Worm (Caenorhabditis elegans) whole organism, L4 larva: Measurements from ENCODE around the gene F44G4.7.

Source experiments
- F37D6.2 ChIP-seq: sonication (generic microtip); optimal IDR thresholded peaks from 2 replicates; lab custom pipeline; 2016; ENCODE audit warnings: mild to moderate bottlenecking, missing genetic modification characterization, missing compliant biosample characterization
- ama-1 ChIP-seq: fragments of 150-350 bp; optimal IDR thresholded peaks from 2 replicates; lab custom pipeline; 2014; ENCODE audit warnings: inconsistent platforms, mixed read lengths
- egl-27 ChIP-seq: sonication (generic microtip); optimal IDR thresholded peaks from 3 replicates; lab custom pipeline; 2017; ENCODE audit warnings: missing biosample characterization, missing genetic modification reagents, missing genetic modification characterization
- fkh-10 ChIP-seq: fragments of 150-350 bp; optimal IDR thresholded peaks from 2 replicates; lab custom pipeline; 2014; ENCODE audit warnings: missing biosample characterization, missing genetic modification reagents, missing genetic modification characterization
- hlh-11 ChIP-seq: fragments of 200-800 bp; sonication (Bioruptor generic); optimal IDR thresholded peaks from 2 replicates; lab custom pipeline; 2018; ENCODE audit warnings: mild to moderate bottlenecking, missing genetic modification characterization, missing compliant biosample characterization
- lin-13 ChIP-seq: fragments of 150-350 bp; optimal IDR thresholded peaks from 2 replicates; lab custom pipeline; 2014; ENCODE audit warnings: missing biosample characterization, missing genetic modification reagents, missing genetic modification characterization
- lin-15B ChIP-seq: fragments of 150-350 bp; sonication (generic microtip); optimal IDR thresholded peaks from 3 replicates; lab custom pipeline; 2014; ENCODE audit warnings: missing biosample characterization, missing genetic modification characterization
- lsy-2 ChIP-seq, 2 experiments: fragments of 150-350 bp in 1 of 2; sonication (generic microtip) in 1 of 2; optimal IDR thresholded peaks; 2 replicates each; lab custom pipeline; 2014 to 2017; ENCODE audit warnings: missing biosample characterization in 2 of 2, missing genetic modification characterization in 2 of 2
- mep-1 ChIP-seq: fragments of 150-350 bp; sonication (generic microtip); optimal IDR thresholded peaks from 3 replicates; lab custom pipeline; 2014; ENCODE audit warnings: missing biosample characterization, missing genetic modification characterization
- nhr-28 ChIP-seq: fragments of 150-350 bp; optimal IDR thresholded peaks from 2 replicates; lab custom pipeline; 2014; ENCODE audit warnings: missing biosample characterization, missing genetic modification characterization
- snpc-4 ChIP-seq: fragments of 150-350 bp; optimal IDR thresholded peaks from 2 replicates; lab custom pipeline; 2014; ENCODE audit warnings: missing biosample characterization, missing genetic modification characterization
- zag-1 ChIP-seq: fragments of 150-350 bp; optimal IDR thresholded peaks from 2 replicates; lab custom pipeline; 2014; ENCODE audit warnings: missing biosample characterization, missing genetic modification characterization

DNA sequence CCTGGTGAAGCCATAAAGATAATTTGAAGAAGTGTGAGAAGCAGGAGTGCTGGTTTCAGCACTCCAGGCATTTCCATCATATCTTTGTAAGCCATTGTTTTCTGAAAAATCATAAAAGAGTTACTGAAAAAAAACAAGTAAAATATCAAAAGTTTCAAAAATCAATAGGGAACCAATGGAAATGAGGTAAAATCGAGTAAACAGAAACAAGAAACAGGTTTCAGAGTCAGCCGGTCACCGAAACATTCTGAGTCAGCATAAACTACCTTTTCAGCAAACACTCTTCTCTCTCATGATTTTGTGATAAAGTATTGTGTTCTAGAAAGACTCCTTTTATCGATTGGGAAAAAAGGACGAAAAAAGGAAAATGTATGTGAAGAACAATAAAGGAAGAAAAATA lies 15.5 kb downstream of the F44G4.7 start, which contains the start of gene C18E9.9:
- no peak for TF ChIP-seq snpc-4
- TF ChIP-seq F37D6.2, result no peak
- no peak for TF ChIP-seq fkh-10 (GFP tag; lab: Kevin White, UChicago)
- TF ChIP-seq nhr-28 (tag; lab: Kevin White, UChicago), result peak; percentile 3
- no peak for TF ChIP-seq lsy-2 (tag; optimal IDR thresholded peaks at IDR 0.05; lab: Kevin White, UChicago)
- TF ChIP-seq hlh-11 (tag; lab: Kevin White, UChicago), result peak; percentile 20
- TF ChIP-seq lin-15B (tag; lab: Kevin White, UChicago), result no peak
- TF ChIP-seq mep-1 (tag; lab: Kevin White, UChicago), result no peak
- no peak for TF ChIP-seq zag-1
- no peak for TF ChIP-seq ama-1
- no peak for TF ChIP-seq egl-27 (tag; lab: Kevin White, UChicago)
- no peak for TF ChIP-seq lin-13 (GFP tag; lab: Kevin White, UChicago)
